Fruit fly (Drosophila melanogaster) whole organism, embryonic: Measurements from ENCODE around the gene Fatp1.

Experiments
- Atf3 ChIP-seq: fragments of 200-800 bp; sonication (Bioruptor generic); optimal IDR thresholded peaks from 3 replicates; lab custom pipeline; 2016; ENCODE audit warnings: missing biosample characterization, missing genetic modification characterization
- Bteb2 ChIP-seq: fragments of 200-800 bp; sonication (Bioruptor generic); optimal IDR thresholded peaks from 2 replicates; lab custom pipeline; 2016; ENCODE audit warnings: missing biosample characterization, missing genetic modification characterization
- CG10147 ChIP-seq: fragments of 200-800 bp; sonication (Bioruptor generic); optimal IDR thresholded peaks from 2 replicates; lab custom pipeline; 2019; ENCODE audit warnings: missing biosample characterization, mild to moderate bottlenecking, missing genetic modification characterization, moderate library complexity
- CG10321 ChIP-seq: fragments of 200-800 bp; sonication (Bioruptor generic); IDR thresholded peaks from 2 replicates; pipeline ENCODE4 v1.3.6; 2022; ENCODE audit warnings: missing biosample characterization, missing genetic modification characterization
- CG11093 ChIP-seq: fragments of 200-800 bp; sonication (Bioruptor generic); IDR thresholded peaks from 3 replicates; pipeline ENCODE4 v1.3.6; 2022; ENCODE audit warnings: missing biosample characterization, missing genetic modification characterization
- CG13123 ChIP-seq: fragments of 200-800 bp; sonication (Bioruptor generic); optimal IDR thresholded peaks from 2 replicates; lab custom pipeline; 2016; ENCODE audit warnings: missing biosample characterization, missing genetic modification characterization
- CG15479 ChIP-seq: fragments of 200-800 bp; sonication (Bioruptor generic); optimal IDR thresholded peaks from 3 replicates; lab custom pipeline; 2019; ENCODE audit warnings: missing biosample characterization, mild to moderate bottlenecking, missing genetic modification characterization, moderate library complexity
- CG16863 ChIP-seq: fragments of 200-800 bp; sonication (Bioruptor generic); optimal IDR thresholded peaks from 3 replicates; lab custom pipeline; 2016; ENCODE audit warnings: missing biosample characterization, missing genetic modification characterization
- CG17829 ChIP-seq: fragments of 200-800 bp; optimal IDR thresholded peaks from 2 replicates; lab custom pipeline; 2019; ENCODE audit warnings: missing biosample characterization, mild to moderate bottlenecking, missing genetic modification characterization, moderate library complexity
- CG18011 ChIP-seq: fragments of 200-800 bp; sonication (Bioruptor generic); optimal IDR thresholded peaks from 2 replicates; lab custom pipeline; 2017; ENCODE audit warnings: missing biosample characterization, missing genetic modification characterization, mild to moderate bottlenecking, moderate library complexity, missing genotype
- CG2129 ChIP-seq: fragments of 200-800 bp; sonication (Bioruptor generic); IDR thresholded peaks from 2 replicates; pipeline ENCODE4 v1.3.6; 2022; ENCODE audit warnings: missing biosample characterization, missing genetic modification characterization; ENCODE audit not compliant: partially characterized antibody
- CG30431 ChIP-seq: fragments of 200-800 bp; sonication (Bioruptor generic); optimal IDR thresholded peaks from 2 replicates; lab custom pipeline; 2017; ENCODE audit warnings: missing biosample characterization, missing genetic modification characterization
- CG3065 ChIP-seq: fragments of 200-800 bp; sonication (Bioruptor generic); optimal IDR thresholded peaks from 2 replicates; lab custom pipeline; 2016; ENCODE audit warnings: missing biosample characterization, missing genetic modification characterization
- CG31365 ChIP-seq: fragments of 200-800 bp; sonication (Bioruptor generic); optimal IDR thresholded peaks from 2 replicates; lab custom pipeline; 2018; ENCODE audit warnings: missing biosample characterization, mild to moderate bottlenecking, missing genetic modification characterization
- CG4707 ChIP-seq: fragments of 200-800 bp; sonication (Bioruptor generic); optimal IDR thresholded peaks from 2 replicates; lab custom pipeline; 2018; ENCODE audit warnings: missing biosample characterization, mild to moderate bottlenecking, missing genetic modification characterization, moderate library complexity
- CG4854 ChIP-seq: fragments of 200-800 bp; sonication (Bioruptor generic); optimal IDR thresholded peaks from 2 replicates; lab custom pipeline; 2016; ENCODE audit warnings: missing biosample characterization, missing genetic modification characterization, inconsistent platforms
- CG7963 ChIP-seq: fragments of 200-800 bp; sonication (Bioruptor generic); IDR thresholded peaks from 3 replicates; pipeline ENCODE4 v1.3.6; 2022; ENCODE audit warnings: missing biosample characterization, missing genetic modification characterization; ENCODE audit not compliant: partially characterized antibody
- CG7987 ChIP-seq: fragments of 200-800 bp; sonication (Bioruptor generic); optimal IDR thresholded peaks from 2 replicates; lab custom pipeline; 2018; ENCODE audit warnings: missing biosample characterization, mild to moderate bottlenecking, missing genetic modification characterization, moderate library complexity
- CG9876 ChIP-seq: fragments of 200-800 bp; sonication (Bioruptor generic); optimal IDR thresholded peaks from 2 replicates; lab custom pipeline; 2016; ENCODE audit warnings: missing biosample characterization, missing genetic modification characterization
- Camta ChIP-seq: fragments of 200-800 bp; sonication (Bioruptor generic); optimal IDR thresholded peaks from 2 replicates; lab custom pipeline; 2016; ENCODE audit warnings: missing biosample characterization, missing genetic modification characterization
- CrebB ChIP-seq: fragments of 200-800 bp; sonication (Bioruptor generic); optimal IDR thresholded peaks from 3 replicates; lab custom pipeline; 2018; ENCODE audit warnings: missing biosample characterization, mild to moderate bottlenecking, missing genetic modification characterization
- D ChIP-seq, 2 experiments: fragments of 200-800 bp in 1 of 2; fragments of >200 bp in 1 of 2; sonication (Bioruptor generic) in 1 of 2; optimal IDR thresholded peaks; 2 replicates in 1 of 2; 3 replicates in 1 of 2; lab custom pipeline; 2017; ENCODE audit warnings: mild to moderate bottlenecking in 1 of 2, missing biosample characterization in 1 of 2, missing genetic modification characterization in 1 of 2, missing genetic modification reagents in 1 of 2
- Deaf1 ChIP-seq: fragments of 200-800 bp; optimal IDR thresholded peaks from 3 replicates; lab custom pipeline; 2019; ENCODE audit warnings: missing biosample characterization, mild to moderate bottlenecking, missing genetic modification characterization, moderate library complexity
- Fer1 ChIP-seq: fragments of 200-800 bp; sonication (Bioruptor generic); optimal IDR thresholded peaks from 2 replicates; lab custom pipeline; 2017; ENCODE audit warnings: missing biosample characterization, mild to moderate bottlenecking, missing genetic modification characterization
- HLH54F ChIP-seq: fragments of 200-800 bp; sonication (Bioruptor generic); optimal IDR thresholded peaks from 3 replicates; lab custom pipeline; 2016; ENCODE audit warnings: missing biosample characterization, missing genetic modification characterization
- Hand ChIP-seq: fragments of 200-800 bp; sonication (Bioruptor generic); optimal IDR thresholded peaks from 2 replicates; lab custom pipeline; 2017; ENCODE audit warnings: mild to moderate bottlenecking, missing biosample characterization, missing genetic modification reagents, missing genetic modification characterization
- Lhr ChIP-seq: fragments of 200-800 bp; sonication (Bioruptor generic); optimal IDR thresholded peaks from 3 replicates; lab custom pipeline; 2017; ENCODE audit warnings: mild to moderate bottlenecking, missing biosample characterization, missing genetic modification reagents, missing genetic modification characterization
- NC2β ChIP-seq: fragments of 200-800 bp; sonication (Bioruptor generic); optimal IDR thresholded peaks from 2 replicates; lab custom pipeline; 2016; ENCODE audit warnings: missing biosample characterization, missing genetic modification characterization
- Nf-YA ChIP-seq: fragments of 200-800 bp; sonication (Bioruptor generic); IDR thresholded peaks from 2 replicates; pipeline ENCODE4 v1.3.6; 2022; ENCODE audit warnings: missing biosample characterization, missing genetic modification characterization
- Ravus ChIP-seq: fragments of 200-800 bp; sonication (Bioruptor generic); IDR thresholded peaks from 2 replicates; pipeline ENCODE4 v1.3.6; 2022; ENCODE audit warnings: missing biosample characterization, missing genetic modification characterization
- Rx ChIP-seq: fragments of 200-800 bp; sonication (Bioruptor generic); IDR thresholded peaks from 2 replicates; pipeline ENCODE4 v1.3.6; 2022; ENCODE audit warnings: missing biosample characterization, missing genetic modification characterization
- Spps ChIP-seq: fragments of 200-800 bp; sonication (Bioruptor generic); optimal IDR thresholded peaks from 2 replicates; lab custom pipeline; 2018; ENCODE audit warnings: missing biosample characterization, mild to moderate bottlenecking, missing genetic modification characterization
- ab ChIP-seq: fragments of 200-800 bp; sonication (Bioruptor generic); optimal IDR thresholded peaks from 2 replicates; lab custom pipeline; 2016; ENCODE audit warnings: missing biosample characterization, missing genetic modification characterization
- cas ChIP-seq: fragments of 200-800 bp; sonication (Bioruptor generic); IDR thresholded peaks from 2 replicates; pipeline ENCODE4 v1.3.6; 2022; ENCODE audit warnings: missing biosample characterization, missing genetic modification characterization
- cg ChIP-seq: fragments of 200-800 bp; sonication (Bioruptor generic); optimal IDR thresholded peaks from 3 replicates; lab custom pipeline; 2019; ENCODE audit warnings: missing biosample characterization, mild to moderate bottlenecking, missing genetic modification characterization, moderate library complexity
- chif ChIP-seq, 2 experiments: fragments of 200-800 bp; sonication (Bioruptor generic); optimal IDR thresholded peaks; 3 replicates each; lab custom pipeline; 2016; ENCODE audit warnings: missing biosample characterization in 2 of 2, missing genetic modification characterization in 2 of 2
- ci ChIP-seq: fragments of 200-800 bp; sonication (Bioruptor generic); IDR thresholded peaks from 3 replicates; pipeline ENCODE4 v1.3.6; 2022; ENCODE audit warnings: missing biosample characterization, missing genetic modification characterization
- dimm ChIP-seq: fragments of 200-800 bp; sonication (Bioruptor generic); IDR thresholded peaks from 2 replicates; pipeline ENCODE4 v1.3.6; 2022; ENCODE audit warnings: missing biosample characterization, missing genetic modification characterization
- eve ChIP-seq, 2 experiments: fragments of >200 bp; optimal IDR thresholded peaks; 2 replicates each; lab custom pipeline; 2017; ENCODE audit warnings: missing biosample characterization in 2 of 2, missing genetic modification characterization in 2 of 2
- klu ChIP-seq: fragments of 200-800 bp; sonication (Bioruptor generic); IDR thresholded peaks from 2 replicates; pipeline ENCODE4 v1.3.6; 2022; ENCODE audit warnings: missing biosample characterization, missing genetic modification characterization
- lbe ChIP-seq: fragments of 200-800 bp; sonication (Bioruptor generic); optimal IDR thresholded peaks from 2 replicates; lab custom pipeline; 2016; ENCODE audit warnings: missing biosample characterization, mild to moderate bottlenecking, missing genetic modification characterization
- nom ChIP-seq: fragments of 200-800 bp; sonication (Bioruptor generic); optimal IDR thresholded peaks from 2 replicates; lab custom pipeline; 2017; ENCODE audit warnings: missing biosample characterization, missing genetic modification characterization, mild to moderate bottlenecking, moderate library complexity, missing genetic modification reagents
- pho ChIP-seq: fragments of 200-800 bp; sonication (Bioruptor generic); optimal IDR thresholded peaks from 2 replicates; lab custom pipeline; 2016; ENCODE audit warnings: missing biosample characterization, missing genetic modification characterization
- pros ChIP-seq: fragments of 200-800 bp; sonication (Bioruptor generic); optimal IDR thresholded peaks from 3 replicates; lab custom pipeline; 2019; ENCODE audit warnings: missing biosample characterization, mild to moderate bottlenecking, missing genetic modification characterization, moderate library complexity
- run ChIP-seq: fragments of 200-800 bp; sonication (Bioruptor generic); optimal IDR thresholded peaks from 3 replicates; lab custom pipeline; 2018; ENCODE audit warnings: missing biosample characterization, mild to moderate bottlenecking, missing genetic modification characterization
- sc ChIP-seq, 3 experiments: fragments of >200 bp in 2 of 3; fragments of 200-800 bp in 1 of 3; sonication (Bioruptor generic) in 1 of 3; optimal IDR thresholded peaks; 2 replicates in 2 of 3; 3 replicates in 1 of 3; lab custom pipeline; 2017; ENCODE audit warnings: mild to moderate bottlenecking in 1 of 3, missing biosample characterization in 1 of 3, missing genetic modification characterization in 1 of 3, missing genetic modification reagents in 1 of 3
- shn ChIP-seq: fragments of 200-800 bp; sonication (Bioruptor generic); optimal IDR thresholded peaks from 3 replicates; lab custom pipeline; 2016; ENCODE audit warnings: missing biosample characterization, missing genetic modification characterization
- tin ChIP-seq: fragments of 200-800 bp; sonication (Bioruptor generic); optimal IDR thresholded peaks from 3 replicates; lab custom pipeline; 2016; ENCODE audit warnings: missing biosample characterization, missing genetic modification characterization
- tx ChIP-seq: fragments of 200-800 bp; sonication (Bioruptor generic); optimal IDR thresholded peaks from 2 replicates; lab custom pipeline; 2016; ENCODE audit warnings: missing biosample characterization, missing genetic modification characterization
- vfl ChIP-seq: fragments of 200-800 bp; sonication (Bioruptor generic); optimal IDR thresholded peaks from 2 replicates; lab custom pipeline; 2016; ENCODE audit warnings: missing biosample characterization, missing genetic modification characterization

Fatp1 gene

DNA sequence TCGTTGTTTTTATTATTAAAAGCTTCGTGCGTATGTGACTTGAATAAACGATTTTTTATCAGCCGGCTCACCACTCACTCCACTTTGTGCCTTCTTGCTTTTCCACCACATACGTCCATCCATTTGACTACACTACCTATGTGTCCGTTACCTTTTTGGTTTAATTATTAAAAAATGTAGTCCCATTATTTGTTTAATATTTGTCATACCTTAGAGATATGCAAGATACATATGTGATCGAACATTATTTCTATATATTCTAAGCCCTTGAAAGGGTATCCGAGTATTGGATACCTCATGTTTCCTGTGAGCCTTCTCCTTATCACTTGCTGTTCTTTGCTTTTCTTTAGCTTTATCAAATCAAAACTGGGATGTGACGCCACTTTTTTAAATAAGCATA lies 2.2 kb upstream of the Fatp1 start:
- TF ChIP-seq Camta (GFP tag; lab: Kevin White, UChicago) (peak; percentile 10), pros (GFP tag; lab: Kevin White, UChicago) (no peak), CG31365 (tag; lab: Kevin White, UChicago) (peak; percentile 25), CG17829 (tag; lab: Kevin White, UChicago) (peak; percentile 50), Ravus (peak; percentile 4; the same call in 1 of the 2 replicates), chif (GFP tag; optimal IDR thresholded peaks at IDR 0.05; lab: Kevin White, UChicago) (peak in 1 of 2 experiments; percentile 38), ab (GFP tag; lab: Kevin White, UChicago) (no peak), run (tag; lab: Kevin White, UChicago) (no peak), CG7987 (GFP tag; lab: Kevin White, UChicago) (no peak), cas (no peak), CG10147 (GFP tag; lab: Kevin White, UChicago) (peak; percentile 45), Deaf1 (peak; percentile 38), Bteb2 (GFP tag; lab: Kevin White, UChicago) (peak; percentile 38), CG10321 (GFP tag; lab: Robert Waterston, UW) (no peak), sc (optimal IDR thresholded peaks at IDR 0.05; lab: Kevin White, UChicago) (no peak), sc (GFP tag; optimal IDR thresholded peaks at IDR 0.05; lab: Kevin White, UChicago) (no peak), CG18011 (GFP tag; lab: Kevin White, UChicago) (peak; percentile 41), nom (peak; percentile 49), CG2129 (GFP tag; lab: Robert Waterston, UW) (no peak), CG13123 (no peak), lbe (GFP tag; lab: Kevin White, UChicago) (peak; percentile 65), CG30431 (no peak), klu (GFP tag; lab: Robert Waterston, UW) (0 out of 2 replicates have a peak, but pooled peaks have one; percentile 24), vfl (GFP tag; lab: Kevin White, UChicago) (no peak), CG11093 (GFP tag; lab: Robert Waterston, UW) (peak; percentile 41; the same call in 1 of the 3 replicates), pho (GFP tag; lab: Kevin White, UChicago) (peak; percentile 31), HLH54F (GFP tag; lab: Kevin White, UChicago) (peak; percentile 17), CG7963 (GFP tag; lab: Robert Waterston, UW) (no peak), CG3065 (GFP tag; lab: Kevin White, UChicago) (no peak), CrebB (peak; percentile 8), dimm (GFP tag; lab: Robert Waterston, UW) (no peak), CG4707 (GFP tag; lab: Kevin White, UChicago) (no peak), Lhr (no peak), cg (GFP tag; lab: Kevin White, UChicago) (no peak), CG15479 (GFP tag; lab: Kevin White, UChicago) (no peak), Hand (GFP tag; lab: Kevin White, UChicago) (peak; percentile 5), D (optimal IDR thresholded peaks at IDR 0.05; lab: Kevin White, UChicago) (no peak), D (GFP tag; optimal IDR thresholded peaks at IDR 0.05; lab: Kevin White, UChicago) (peak; percentile 10), Fer1 (GFP tag; lab: Kevin White, UChicago) (peak; percentile 69), Rx (GFP tag; lab: Robert Waterston, UW) (no peak; the same call in 1 of the 2 replicates), CG16863 (GFP tag; lab: Kevin White, UChicago) (no peak), CG4854 (GFP tag; lab: Kevin White, UChicago) (peak; percentile 30), ci (GFP tag; lab: Robert Waterston, UW) (peak; percentile 79), eve (GFP tag; optimal IDR thresholded peaks at IDR 0.05; lab: Kevin White, UChicago) (peak in 1 of 2 experiments; percentile 66), Nf-YA (GFP tag; lab: Robert Waterston, UW) (0 out of 2 replicates have a peak, but pooled peaks have one; percentile 15), NC2β (GFP tag; lab: Kevin White, UChicago) (no peak), shn (GFP tag; lab: Kevin White, UChicago) (no peak), CG9876 (GFP tag; lab: Kevin White, UChicago) (no peak), Spps (tag; lab: Kevin White, UChicago) (no peak), tx (GFP tag; lab: Kevin White, UChicago) (no peak), tin (no peak), Atf3 (GFP tag; lab: Kevin White, UChicago) (no peak)
